Worm (Caenorhabditis elegans): ENCODE results near the gene srh-169.

The srh-169 gene

ce11 chrV:4073455-4073854, 25.8 kb downstream of the srh-169 start, which contains the start of gene otpl-2:
TSS of gene otpl-2 (plus strand) at chrV:4073755.
- TF ChIP-seq ets-5 (GFP tag; IDR thresholded peaks at IDR 0.05): no peak
- TF ChIP-seq elt-3 (tag; optimal IDR thresholded peaks at IDR 0.05): no peak
- TF ChIP-seq ceh-88 (GFP tag; IDR thresholded peaks at IDR 0.05): no peak
- TF ChIP-seq blmp-1 (tag; optimal IDR thresholded peaks at IDR 0.05): no peak
- TF ChIP-seq pqm-1 (tag; optimal IDR thresholded peaks at IDR 0.05): no peak

- TF ChIP-seq nhr-12 (tag; optimal IDR thresholded peaks at IDR 0.05) (no peak), C16A3.4 (tag; optimal IDR thresholded peaks at IDR 0.05) (no peak), nhr-76 (tag; optimal IDR thresholded peaks at IDR 0.05) (no peak), rnt-1 (tag; optimal IDR thresholded peaks at IDR 0.05) (no peak), aha-1 (tag; optimal IDR thresholded peaks at IDR 0.05) (no peak), vab-15 (tag; optimal IDR thresholded peaks at IDR 0.05) (no peak), lsy-2 (tag; optimal IDR thresholded peaks at IDR 0.05) (no peak), nhr-28 (tag; optimal IDR thresholded peaks at IDR 0.05) (no peak), ceh-8 (GFP tag; optimal IDR thresholded peaks at IDR 0.05) (no peak)
These were observed 32.9 kb downstream of the srh-169 start for ce11 chrV:4080546-4080945.

- TF ChIP-seq elt-2 (tag; optimal IDR thresholded peaks at IDR 0.05): no peak
These were observed 33.6 kb downstream of the srh-169 start, which contains the start of gene srh-211 for ce11 chrV:4081283-4081682. TSS of gene srh-211 (minus strand) at chrV:4081383.

- TF ChIP-seq sptf-1 (tag; optimal IDR thresholded peaks at IDR 0.05) (no peak), nhr-84 (tag; optimal IDR thresholded peaks at IDR 0.05) (no peak), zip-4 (GFP tag; optimal IDR thresholded peaks at IDR 0.05) (no peak), aha-1 (tag; optimal IDR thresholded peaks at IDR 0.05) (no peak), ceh-63 (GFP tag; optimal IDR thresholded peaks at IDR 0.05) (no peak), lin-39 (tag; optimal IDR thresholded peaks at IDR 0.05) (no peak), pax-3 (tag; optimal IDR thresholded peaks at IDR 0.05) (no peak), F16B12.6 (tag; optimal IDR thresholded peaks at IDR 0.05) (no peak), nhr-237 (tag; optimal IDR thresholded peaks at IDR 0.05) (no peak), lin-35 (GFP tag; optimal IDR thresholded peaks at IDR 0.05) (no peak), fkh-4 (tag; optimal IDR thresholded peaks at IDR 0.05; ENCODE audit: borderline replicate concordance) (no peak), ama-1 (optimal IDR thresholded peaks at IDR 0.05) (no peak)
These were observed 35.3 kb downstream of the srh-169 start, which contains the start of gene F38H12.5 for ce11 chrV:4082952-4083351. TSS of gene F38H12.5 (minus strand) at chrV:4083052.

ce11 chrV:4094740-4095139, 47.1 kb downstream of the srh-169 start, which contains the start of gene nhr-181:
TSS of gene nhr-181 (plus strand) at chrV:4095040.
- TF ChIP-seq zip-4 (GFP tag; optimal IDR thresholded peaks at IDR 0.05) (no peak), efl-3 (GFP tag; optimal IDR thresholded peaks at IDR 0.05) (no peak), dpl-1 (GFP tag; optimal IDR thresholded peaks at IDR 0.05) (no peak), C04F5.9 (tag; optimal IDR thresholded peaks at IDR 0.05) (no peak), alr-1 (tag; optimal IDR thresholded peaks at IDR 0.05; ENCODE audit: borderline replicate concordance) (no peak), lin-13 (GFP tag; optimal IDR thresholded peaks at IDR 0.05) (no peak), Y116A8C.19 (tag; optimal IDR thresholded peaks at IDR 0.05; ENCODE audit: borderline replicate concordance) (no peak), mep-1 (tag; optimal IDR thresholded peaks at IDR 0.05) (no peak), nhr-84 (tag; optimal IDR thresholded peaks at IDR 0.05) (no peak)
